Worm (Caenorhabditis elegans): ENCODE measurements around the gene Y55B1AR.4.
A peak's percentile ranks its signal among the peaks of the same experiment; 100 is the strongest.

Gene Y55B1AR.4

DNA sequence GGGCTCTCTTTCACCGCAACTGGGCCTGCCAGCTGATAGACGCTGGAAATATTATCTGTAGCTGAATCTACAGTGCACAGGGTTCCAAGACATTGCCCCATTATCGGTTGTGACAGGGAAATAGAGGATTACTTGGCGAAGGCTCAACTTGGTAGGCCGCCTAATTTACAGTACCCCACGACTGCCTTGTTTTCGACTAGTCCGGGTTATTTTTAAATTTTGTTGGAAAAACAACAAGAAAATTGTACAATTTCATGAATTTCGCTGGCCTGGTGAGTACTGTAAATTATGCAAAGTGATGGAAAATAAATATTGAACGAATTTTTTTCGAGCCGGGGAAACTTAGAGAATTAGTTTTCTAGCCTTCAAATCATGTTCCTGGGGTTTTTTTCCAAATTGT, 30.8 kb upstream of the Y55B1AR.4 start, which contains the start of gene T19C3.7:
Gene T19C3.7, minus strand, starts transcription at position 101 of the 400 bp plus-strand sequence.
- TF ChIP-seq lin-54 (GFP tag; optimal IDR thresholded peaks at IDR 0.05) (no peak), nhr-90 (tag; optimal IDR thresholded peaks at IDR 0.05) (no peak), ztf-22 (GFP tag; optimal IDR thresholded peaks at IDR 0.05) (no peak), ztf-28 (GFP tag; IDR thresholded peaks at IDR 0.05) (no peak)

ce11 chrIII:634618-635017, 29.3 kb upstream of the Y55B1AR.4 start, which contains the start of gene fem-2:
fem-2 (minus strand) TSS chrIII:634626.
- TF ChIP-seq lin-26 (GFP tag; IDR thresholded peaks at IDR 0.05), result no peak
- TF ChIP-seq mel-28 (tag; optimal IDR thresholded peaks at IDR 0.05; ENCODE audit: borderline replicate concordance), result no peak
- TF ChIP-seq F55B11.4 (tag; optimal IDR thresholded peaks at IDR 0.05; ENCODE audit: borderline replicate concordance, insufficient read depth), result no peak
- no peak for TF ChIP-seq egl-18 (GFP tag; IDR thresholded peaks at IDR 0.05)
- TF ChIP-seq ceh-79 (tag; optimal IDR thresholded peaks at IDR 0.05), result no peak
- TF ChIP-seq Y95B8A.8 (GFP tag; IDR thresholded peaks at IDR 0.05), result no peak
- no peak for TF ChIP-seq lsy-27 (tag; optimal IDR thresholded peaks at IDR 0.05; ENCODE audit: borderline replicate concordance, insufficient read depth)
- no peak for TF ChIP-seq egrh-3 (GFP tag; IDR thresholded peaks at IDR 0.05)
- TF ChIP-seq B0019.2 (GFP tag; conservative IDR thresholded peaks at IDR 0.05), result no peak
- TF ChIP-seq hmg-1.2 (GFP tag; IDR thresholded peaks at IDR 0.05), result peak; percentile 13; the same call in 1 of the 2 replicates
- peak; percentile 36 for TF ChIP-seq efl-1 (GFP tag; optimal IDR thresholded peaks at IDR 0.05)
- no peak for TF ChIP-seq atf-7 (tag; optimal IDR thresholded peaks at IDR 0.05)
- TF ChIP-seq F22D6.2 (tag; optimal IDR thresholded peaks at IDR 0.05), result no peak
- TF ChIP-seq ztf-3 (GFP tag; optimal IDR thresholded peaks at IDR 0.05), result no peak
- peak; percentile 31 for TF ChIP-seq lin-40 (tag; optimal IDR thresholded peaks at IDR 0.05)
- peak; percentile 91 for TF ChIP-seq ztf-18 (tag; optimal IDR thresholded peaks at IDR 0.05)
- TF ChIP-seq ama-1 (optimal IDR thresholded peaks at IDR 0.05), result no peak
- TF ChIP-seq ama-1 (GFP tag; optimal IDR thresholded peaks at IDR 0.05), result no peak
- no peak for TF ChIP-seq C17E4.6 (GFP tag; IDR thresholded peaks at IDR 0.05)
- no peak for TF ChIP-seq K11D2.4 (GFP tag; IDR thresholded peaks at IDR 0.05)
- no peak for TF ChIP-seq repo-1 (tag; optimal IDR thresholded peaks at IDR 0.05)
- no peak for TF ChIP-seq hrde-1 (tag; optimal IDR thresholded peaks at IDR 0.05; ENCODE audit: borderline replicate concordance)
- TF ChIP-seq F49E8.2 (tag; optimal IDR thresholded peaks at IDR 0.05; ENCODE audit: insufficient read depth), result no peak
- no peak for TF ChIP-seq hmg-20 (GFP tag; IDR thresholded peaks at IDR 0.05)
- no peak for TF ChIP-seq F57C9.4 (tag; optimal IDR thresholded peaks at IDR 0.05)
- TF ChIP-seq nfyb-1 (GFP tag; IDR thresholded peaks at IDR 0.05), result no peak
- TF ChIP-seq xnd-1 (tag; optimal IDR thresholded peaks at IDR 0.05), result no peak
- no peak for TF ChIP-seq mes-4 (tag; optimal IDR thresholded peaks at IDR 0.05)
- no peak for TF ChIP-seq gei-17 (GFP tag; optimal IDR thresholded peaks at IDR 0.05)
- no peak for TF ChIP-seq nhr-27 (tag; optimal IDR thresholded peaks at IDR 0.05)
- no peak for TF ChIP-seq ceh-91 (GFP tag; IDR thresholded peaks at IDR 0.05)
- no peak for TF ChIP-seq tbx-9 (tag; optimal IDR thresholded peaks at IDR 0.05; ENCODE audit: borderline replicate concordance)
- no peak for TF ChIP-seq snpc-4 (GFP tag; optimal IDR thresholded peaks at IDR 0.05)
- TF ChIP-seq snpc-4 (tag; optimal IDR thresholded peaks at IDR 0.05), result no peak
- no peak for TF ChIP-seq nhr-120 (GFP tag; IDR thresholded peaks at IDR 0.05)
- TF ChIP-seq D2030.7 (GFP tag; IDR thresholded peaks at IDR 0.05), result peak; percentile 28; the same call in 1 of the 2 replicates
- peak; percentile 2 for TF ChIP-seq attf-5 (GFP tag; optimal IDR thresholded peaks at IDR 0.05)
- TF ChIP-seq F37B4.10 (GFP tag; IDR thresholded peaks at IDR 0.05), result no peak
- no peak for TF ChIP-seq fkh-3 (tag; optimal IDR thresholded peaks at IDR 0.05)
- TF ChIP-seq him-1 (tag; optimal IDR thresholded peaks at IDR 0.05), result no peak
- TF ChIP-seq dox-1 (GFP tag; IDR thresholded peaks at IDR 0.05), result no peak
- TF ChIP-seq mcd-1 (GFP tag; IDR thresholded peaks at IDR 0.05), result peak; percentile 66
- no peak for TF ChIP-seq Y67H2A.10 (GFP tag; conservative IDR thresholded peaks at IDR 0.05)
- no peak for TF ChIP-seq aptf-2 (GFP tag; conservative IDR thresholded peaks at IDR 0.05)
